ENCODE assay signal across 1 fruit fly cellular context in genomic region chr3L:5154917-5155613, dm6.
TF ChIP-seq lines count a peak whose summit lies in the region.

No protein-coding gene starts in this region.

TF ChIP-seq in whole organism, embryonic, 481 proteins besides CTCF, POLR2A, EP300 and RAD21 (continued from another document and continues in another):
- TF ChIP-seq CG2199 (GFP tag; IDR thresholded peaks at IDR 0.05; lab: Robert Waterston, UW) = 0 out of 3 replicates have a peak, but pooled peaks have one; percentile 44
- no peak for TF ChIP-seq hbn (GFP tag; IDR thresholded peaks at IDR 0.05; lab: Robert Waterston, UW; ENCODE audit: partially characterized antibody)
- peak; percentile 63 for TF ChIP-seq maf-S (GFP tag; optimal IDR thresholded peaks at IDR 0.05; lab: Kevin White, UChicago)
- TF ChIP-seq CG11560 (tag; IDR thresholded peaks at IDR 0.05; lab: Robert Waterston, UW) = peak; percentile 67; the same call in 2 of the 3 replicates
- TF ChIP-seq CG15269 (tag; optimal IDR thresholded peaks at IDR 0.05; lab: Kevin White, UChicago) = peak; percentile 79
- peak; percentile 64 for TF ChIP-seq tx (GFP tag; optimal IDR thresholded peaks at IDR 0.05; lab: Kevin White, UChicago)
- no peak; the same call in none of the 2 replicates for TF ChIP-seq CG43689 (GFP tag; IDR thresholded peaks at IDR 0.05; lab: Robert Waterston, UW)
- peak; percentile 78 for TF ChIP-seq CG16779 (GFP tag; IDR thresholded peaks at IDR 0.05; lab: Robert Waterston, UW)
- TF ChIP-seq CG15514 (GFP tag; optimal IDR thresholded peaks at IDR 0.05; lab: Kevin White, UChicago) = peak; percentile 69
- TF ChIP-seq emc (GFP tag; optimal IDR thresholded peaks at IDR 0.05; lab: Kevin White, UChicago) = no peak
- no peak for TF ChIP-seq dm (GFP tag; optimal IDR thresholded peaks at IDR 0.05; lab: Kevin White, UChicago)
- no peak for TF ChIP-seq pzg (GFP tag; optimal IDR thresholded peaks at IDR 0.05; lab: Kevin White, UChicago)
- peak; percentile 95 for TF ChIP-seq Fer1 (GFP tag; optimal IDR thresholded peaks at IDR 0.05; lab: Kevin White, UChicago)
- peak; percentile 85 for TF ChIP-seq Rfx (GFP tag; IDR thresholded peaks at IDR 0.05; lab: Robert Waterston, UW)
- TF ChIP-seq Hr78 (GFP tag; optimal IDR thresholded peaks at IDR 0.05; lab: Kevin White, UChicago) = no peak
- TF ChIP-seq CG12236 (GFP tag; optimal IDR thresholded peaks at IDR 0.05; lab: Kevin White, UChicago) = peak; percentile 48
- TF ChIP-seq CG11093 (GFP tag; IDR thresholded peaks at IDR 0.05; lab: Robert Waterston, UW) = peak; percentile 55; the same call in 1 of the 3 replicates
- no peak for TF ChIP-seq psq (GFP tag; optimal IDR thresholded peaks at IDR 0.05; lab: Kevin White, UChicago)
- no peak for TF ChIP-seq zen (tag; optimal IDR thresholded peaks at IDR 0.05; lab: Kevin White, UChicago)
- peak; percentile 83 for TF ChIP-seq CG13624 (GFP tag; optimal IDR thresholded peaks at IDR 0.05; lab: Kevin White, UChicago)
- peak in 1 of 2 experiments; percentile 3 for TF ChIP-seq insv (GFP tag; optimal IDR thresholded peaks at IDR 0.05; lab: Kevin White, UChicago)
- peak; percentile 70 for TF ChIP-seq ssp (GFP tag; IDR thresholded peaks at IDR 0.05; lab: Robert Waterston, UW)
- peak; percentile 86 for TF ChIP-seq zfh1 (GFP tag; IDR thresholded peaks at IDR 0.05; lab: Robert Waterston, UW)
- TF ChIP-seq mirr (GFP tag; optimal IDR thresholded peaks at IDR 0.05; lab: Kevin White, UChicago) = peak; percentile 20
- peak; percentile 43; the same call in 1 of the 2 replicates for TF ChIP-seq gsb (GFP tag; IDR thresholded peaks at IDR 0.05; lab: Robert Waterston, UW)
- TF ChIP-seq Dad (GFP tag; optimal IDR thresholded peaks at IDR 0.05; lab: Kevin White, UChicago) = peak; percentile 52
- peak; percentile 59 for TF ChIP-seq cato (GFP tag; optimal IDR thresholded peaks at IDR 0.05; lab: Kevin White, UChicago; ENCODE audit: borderline replicate concordance)
- peak; percentile 78; the same call in 1 of the 2 replicates for TF ChIP-seq Taf1 (GFP tag; IDR thresholded peaks at IDR 0.05; lab: Robert Waterston, UW)
- TF ChIP-seq HmgZ (tag; optimal IDR thresholded peaks at IDR 0.05; lab: Kevin White, UChicago) = peak; percentile 77
- TF ChIP-seq unpg (GFP tag; optimal IDR thresholded peaks at IDR 0.05; lab: Kevin White, UChicago) = no peak
- TF ChIP-seq pfk (GFP tag; optimal IDR thresholded peaks at IDR 0.05; lab: Kevin White, UChicago) = no peak
- no peak for TF ChIP-seq Kr (GFP tag; optimal IDR thresholded peaks at IDR 0.05; lab: Kevin White, UChicago)
- TF ChIP-seq CG7372 (GFP tag; IDR thresholded peaks at IDR 0.05; lab: Robert Waterston, UW) = peak; percentile 76
- TF ChIP-seq CG10209 (GFP tag; optimal IDR thresholded peaks at IDR 0.05; lab: Kevin White, UChicago) = peak; percentile 59
- no peak for TF ChIP-seq Gsc (GFP tag; IDR thresholded peaks at IDR 0.05; lab: Robert Waterston, UW)
- peak; percentile 61; the same call in 2 of the 3 replicates for TF ChIP-seq CG14050 (GFP tag; IDR thresholded peaks at IDR 0.05; lab: Robert Waterston, UW)
- no peak for TF ChIP-seq otp (GFP tag; IDR thresholded peaks at IDR 0.05; lab: Robert Waterston, UW)
- peak; percentile 44; the same call in 1 of the 2 replicates for TF ChIP-seq CG4360 (GFP tag; IDR thresholded peaks at IDR 0.05; lab: Robert Waterston, UW)
- peak; percentile 75 for TF ChIP-seq CG10366 (GFP tag; IDR thresholded peaks at IDR 0.05; lab: Robert Waterston, UW)
- peak; percentile 52 for TF ChIP-seq repo (GFP tag; optimal IDR thresholded peaks at IDR 0.05; lab: Kevin White, UChicago)
- peak; percentile 32 for TF ChIP-seq CG17802 (tag; optimal IDR thresholded peaks at IDR 0.05; lab: Kevin White, UChicago)
- peak; percentile 75 for TF ChIP-seq CG12391 (tag; optimal IDR thresholded peaks at IDR 0.05; lab: Kevin White, UChicago)
- TF ChIP-seq nerfin-1 (tag; optimal IDR thresholded peaks at IDR 0.05; lab: Kevin White, UChicago) = peak; percentile 58
- peak; percentile 9 for TF ChIP-seq fd64A (GFP tag; optimal IDR thresholded peaks at IDR 0.05; lab: Kevin White, UChicago)
- no peak for TF ChIP-seq gem (tag; optimal IDR thresholded peaks at IDR 0.05; lab: Kevin White, UChicago)
- peak; percentile 54; the same call in 1 of the 2 replicates for TF ChIP-seq CG8765 (GFP tag; IDR thresholded peaks at IDR 0.05; lab: Robert Waterston, UW)
- TF ChIP-seq CG2202 (tag; optimal IDR thresholded peaks at IDR 0.05; lab: Kevin White, UChicago) = no peak
- TF ChIP-seq ato (GFP tag; IDR thresholded peaks at IDR 0.05; lab: Robert Waterston, UW; ENCODE audit: partially characterized antibody) = no peak
- TF ChIP-seq tgo (GFP tag; IDR thresholded peaks at IDR 0.05; lab: Robert Waterston, UW) = peak; percentile 88
- TF ChIP-seq Eip74EF (GFP tag; optimal IDR thresholded peaks at IDR 0.05; lab: Kevin White, UChicago) = peak in 1 of 2 experiments; percentile 32
- TF ChIP-seq CG12104 (GFP tag; optimal IDR thresholded peaks at IDR 0.05; lab: Kevin White, UChicago) = peak; percentile 43
- peak; percentile 81 for TF ChIP-seq E2f1 (GFP tag; IDR thresholded peaks at IDR 0.05; lab: Robert Waterston, UW)
- TF ChIP-seq phol (tag; optimal IDR thresholded peaks at IDR 0.05; lab: Kevin White, UChicago) = no peak
- no peak for TF ChIP-seq CG7987 (GFP tag; optimal IDR thresholded peaks at IDR 0.05; lab: Kevin White, UChicago)
- TF ChIP-seq CG11695 (GFP tag; IDR thresholded peaks at IDR 0.05; lab: Robert Waterston, UW) = peak; percentile 69; the same call in 2 of the 3 replicates
- peak; percentile 85 for TF ChIP-seq CG14441 (GFP tag; IDR thresholded peaks at IDR 0.05; lab: Robert Waterston, UW)
- TF ChIP-seq Dek (tag; optimal IDR thresholded peaks at IDR 0.05; lab: Kevin White, UChicago) = peak; percentile 81
- 0 out of 2 replicates have a peak, but pooled peaks have one; percentile 28 for TF ChIP-seq danr (GFP tag; IDR thresholded peaks at IDR 0.05; lab: Robert Waterston, UW)
- TF ChIP-seq amos (GFP tag; IDR thresholded peaks at IDR 0.05; lab: Robert Waterston, UW; ENCODE audit: partially characterized antibody) = no peak
- peak; percentile 54 for TF ChIP-seq schlank (tag; optimal IDR thresholded peaks at IDR 0.05; lab: Kevin White, UChicago)
- TF ChIP-seq CG6765 (GFP tag; optimal IDR thresholded peaks at IDR 0.05; lab: Kevin White, UChicago) = peak; percentile 18
- TF ChIP-seq HLHmδ (GFP tag; optimal IDR thresholded peaks at IDR 0.05; lab: Kevin White, UChicago) = no peak
- peak; percentile 83 for TF ChIP-seq pho (GFP tag; optimal IDR thresholded peaks at IDR 0.05; lab: Kevin White, UChicago)
- no peak for TF ChIP-seq CG15073 (GFP tag; optimal IDR thresholded peaks at IDR 0.05; lab: Kevin White, UChicago)
- peak; percentile 81 for TF ChIP-seq CG7839 (tag; optimal IDR thresholded peaks at IDR 0.05; lab: Kevin White, UChicago)
- peak; percentile 60 for TF ChIP-seq CG2712 (tag; optimal IDR thresholded peaks at IDR 0.05; lab: Kevin White, UChicago)
- TF ChIP-seq eve (GFP tag; optimal IDR thresholded peaks at IDR 0.05; lab: Kevin White, UChicago) = no peak
- TF ChIP-seq zf30C (GFP tag; optimal IDR thresholded peaks at IDR 0.05; lab: Kevin White, UChicago) = peak; percentile 72
- peak; percentile 87 for TF ChIP-seq seq (GFP tag; IDR thresholded peaks at IDR 0.05; lab: Robert Waterston, UW)
- TF ChIP-seq C15 (GFP tag; IDR thresholded peaks at IDR 0.05; lab: Robert Waterston, UW) = peak; percentile 52; the same call in 1 of the 3 replicates
- TF ChIP-seq Sry-δ (GFP tag; optimal IDR thresholded peaks at IDR 0.05; lab: Kevin White, UChicago) = peak; percentile 34
- TF ChIP-seq sisA (GFP tag; IDR thresholded peaks at IDR 0.05; lab: Robert Waterston, UW) = peak; percentile 82; the same call in 1 of the 2 replicates
- TF ChIP-seq CG17568 (GFP tag; optimal IDR thresholded peaks at IDR 0.05; lab: Kevin White, UChicago) = no peak
- TF ChIP-seq CG3163 (GFP tag; optimal IDR thresholded peaks at IDR 0.05; lab: Kevin White, UChicago) = peak; percentile 52
- peak; percentile 12 for TF ChIP-seq CG7928 (GFP tag; optimal IDR thresholded peaks at IDR 0.05; lab: Kevin White, UChicago)
- no peak for TF ChIP-seq CG6791 (GFP tag; IDR thresholded peaks at IDR 0.05; lab: Robert Waterston, UW; ENCODE audit: partially characterized antibody)
- peak; percentile 15 for TF ChIP-seq CG4854 (GFP tag; optimal IDR thresholded peaks at IDR 0.05; lab: Kevin White, UChicago)
- peak; percentile 89 for TF ChIP-seq Hmr (GFP tag; optimal IDR thresholded peaks at IDR 0.05; lab: Kevin White, UChicago)
- TF ChIP-seq bab2 (GFP tag; optimal IDR thresholded peaks at IDR 0.05; lab: Kevin White, UChicago) = peak; percentile 69
- no peak for TF ChIP-seq CG8478 (optimal IDR thresholded peaks at IDR 0.05; lab: Kevin White, UChicago)
- no peak; the same call in 2 of the 3 replicates for TF ChIP-seq Mrtf (GFP tag; IDR thresholded peaks at IDR 0.05; lab: Robert Waterston, UW)
- TF ChIP-seq sr (GFP tag; IDR thresholded peaks at IDR 0.05; lab: Robert Waterston, UW) = no peak
- TF ChIP-seq Poxn (GFP tag; IDR thresholded peaks at IDR 0.05; lab: Robert Waterston, UW) = peak; percentile 58; the same call in 1 of the 2 replicates
- no peak; the same call in none of the 2 replicates for TF ChIP-seq CG31441 (GFP tag; IDR thresholded peaks at IDR 0.05; lab: Robert Waterston, UW)
- TF ChIP-seq ewg (GFP tag; optimal IDR thresholded peaks at IDR 0.05; lab: Kevin White, UChicago) = peak; percentile 42
- TF ChIP-seq NK7.1 (GFP tag; optimal IDR thresholded peaks at IDR 0.05; lab: Kevin White, UChicago) = peak; percentile 62
- TF ChIP-seq CG17912 (GFP tag; optimal IDR thresholded peaks at IDR 0.05; lab: Kevin White, UChicago) = no peak
- peak; percentile 61 for TF ChIP-seq fd96Cb (tag; optimal IDR thresholded peaks at IDR 0.05; lab: Kevin White, UChicago)
- TF ChIP-seq CG17385 (GFP tag; optimal IDR thresholded peaks at IDR 0.05; lab: Kevin White, UChicago) = peak; percentile 70
- peak; percentile 77 for TF ChIP-seq CG6854 (GFP tag; optimal IDR thresholded peaks at IDR 0.05; lab: Kevin White, UChicago)
- no peak for TF ChIP-seq CG1832 (GFP tag; optimal IDR thresholded peaks at IDR 0.05; lab: Kevin White, UChicago)
- TF ChIP-seq CkIIα-i1 (GFP tag; IDR thresholded peaks at IDR 0.05; lab: Robert Waterston, UW) = 0 out of 2 replicates have a peak, but pooled peaks have one; percentile 41
- TF ChIP-seq CG13123 (GFP tag; optimal IDR thresholded peaks at IDR 0.05; lab: Kevin White, UChicago) = no peak
- peak; percentile 78 for TF ChIP-seq caup (GFP tag; optimal IDR thresholded peaks at IDR 0.05; lab: Kevin White, UChicago; ENCODE audit: severe bottlenecking)
- TF ChIP-seq Ptx1 (GFP tag; IDR thresholded peaks at IDR 0.05; lab: Robert Waterston, UW) = peak; percentile 87
- no peak for TF ChIP-seq pita (GFP tag; optimal IDR thresholded peaks at IDR 0.05; lab: Kevin White, UChicago)
- no peak for TF ChIP-seq CG3065 (GFP tag; optimal IDR thresholded peaks at IDR 0.05; lab: Kevin White, UChicago)
- no peak for TF ChIP-seq bbx (GFP tag; IDR thresholded peaks at IDR 0.05; lab: Robert Waterston, UW; ENCODE audit: partially characterized antibody)
- TF ChIP-seq Sin3A (optimal IDR thresholded peaks at IDR 0.05; lab: Kevin White, UChicago) = no peak
- peak; percentile 71 for TF ChIP-seq HHEX (GFP tag; optimal IDR thresholded peaks at IDR 0.05; lab: Kevin White, UChicago)
- TF ChIP-seq Antp (GFP tag; optimal IDR thresholded peaks at IDR 0.05; lab: Kevin White, UChicago) = peak; percentile 75
- no peak for TF ChIP-seq CG12769 (tag; optimal IDR thresholded peaks at IDR 0.05; lab: Kevin White, UChicago)
- no peak for TF ChIP-seq TFAM (GFP tag; optimal IDR thresholded peaks at IDR 0.05; lab: Kevin White, UChicago)
- TF ChIP-seq CG8944 (GFP tag; optimal IDR thresholded peaks at IDR 0.05; lab: Kevin White, UChicago) = peak; percentile 49
- no peak for TF ChIP-seq Doc3 (GFP tag; IDR thresholded peaks at IDR 0.05; lab: Robert Waterston, UW; ENCODE audit: partially characterized antibody)
- peak; percentile 41 for TF ChIP-seq CG1603 (tag; optimal IDR thresholded peaks at IDR 0.05; lab: Kevin White, UChicago)
- peak; percentile 57 for TF ChIP-seq CG6254 (GFP tag; optimal IDR thresholded peaks at IDR 0.05; lab: Kevin White, UChicago)
- peak; percentile 61; the same call in 1 of the 3 replicates for TF ChIP-seq jigr1 (GFP tag; IDR thresholded peaks at IDR 0.05; lab: Robert Waterston, UW)
- peak; percentile 67 for TF ChIP-seq CG18619 (GFP tag; optimal IDR thresholded peaks at IDR 0.05; lab: Kevin White, UChicago)
- TF ChIP-seq CG3726 (GFP tag; IDR thresholded peaks at IDR 0.05; lab: Robert Waterston, UW) = no peak
- peak; percentile 67 for TF ChIP-seq pum (GFP tag; optimal IDR thresholded peaks at IDR 0.05; lab: Kevin White, UChicago)
- TF ChIP-seq gce (GFP tag; IDR thresholded peaks at IDR 0.05; lab: Robert Waterston, UW) = peak; percentile 70
- peak; percentile 51 for TF ChIP-seq nmo (GFP tag; optimal IDR thresholded peaks at IDR 0.05; lab: Kevin White, UChicago)
- TF ChIP-seq sens-2 (GFP tag; IDR thresholded peaks at IDR 0.05; lab: Robert Waterston, UW) = no peak
- TF ChIP-seq zfh2 (GFP tag; optimal IDR thresholded peaks at IDR 0.05; lab: Kevin White, UChicago) = peak; percentile 72
- TF ChIP-seq luna (GFP tag; optimal IDR thresholded peaks at IDR 0.05; lab: Kevin White, UChicago) = no peak
- peak; percentile 16 for TF ChIP-seq CG18764 (GFP tag; optimal IDR thresholded peaks at IDR 0.05; lab: Kevin White, UChicago)
- TF ChIP-seq Ravus (GFP tag; IDR thresholded peaks at IDR 0.05; lab: Robert Waterston, UW) = peak; percentile 45
- TF ChIP-seq rib (GFP tag; IDR thresholded peaks at IDR 0.05; lab: Robert Waterston, UW) = peak; percentile 74; the same call in 1 of the 2 replicates
- TF ChIP-seq pan (optimal IDR thresholded peaks at IDR 0.05; lab: Kevin White, UChicago) = no peak
- TF ChIP-seq pan (GFP tag; optimal IDR thresholded peaks at IDR 0.05 in 1 of 2, IDR thresholded peaks at IDR 0.05 in 1 of 2) = no peak
- TF ChIP-seq az2 (GFP tag; optimal IDR thresholded peaks at IDR 0.05; lab: Kevin White, UChicago) = peak; percentile 69
- peak; percentile 86 for TF ChIP-seq Atf6 (GFP tag; IDR thresholded peaks at IDR 0.05; lab: Robert Waterston, UW)
- TF ChIP-seq Chrac-16 (GFP tag; optimal IDR thresholded peaks at IDR 0.05; lab: Kevin White, UChicago) = peak; percentile 61
- peak; percentile 16 for TF ChIP-seq CG17829 (tag; optimal IDR thresholded peaks at IDR 0.05; lab: Kevin White, UChicago)
- no peak for TF ChIP-seq Dref (GFP tag; IDR thresholded peaks at IDR 0.05; lab: Robert Waterston, UW)
- no peak for TF ChIP-seq Vsx1 (GFP tag; optimal IDR thresholded peaks at IDR 0.05; lab: Kevin White, UChicago)
- TF ChIP-seq Oli (tag; optimal IDR thresholded peaks at IDR 0.05; lab: Kevin White, UChicago) = peak; percentile 56
- no peak for TF ChIP-seq Dfd (GFP tag; optimal IDR thresholded peaks at IDR 0.05; lab: Kevin White, UChicago)
- peak; percentile 13 for TF ChIP-seq grn (GFP tag; optimal IDR thresholded peaks at IDR 0.05; lab: Kevin White, UChicago)
